Worm (Caenorhabditis elegans): ENCODE results near the gene ife-4.

ce11 chrX:1141617-1142016 is 37.6 kb downstream of the ife-4 start:
- TF ChIP-seq rcor-1 (GFP tag; IDR thresholded peaks at IDR 0.05): no peak
- no peak for TF ChIP-seq D2030.7 (GFP tag; IDR thresholded peaks at IDR 0.05)
- TF ChIP-seq somi-1 (GFP tag; optimal IDR thresholded peaks at IDR 0.05): no peak
- no peak for TF ChIP-seq F22D6.2 (tag; optimal IDR thresholded peaks at IDR 0.05)
- no peak for TF ChIP-seq lsy-27 (tag; optimal IDR thresholded peaks at IDR 0.05; ENCODE audit: borderline replicate concordance, insufficient read depth)
- TF ChIP-seq egl-18 (GFP tag; IDR thresholded peaks at IDR 0.05): no peak
